Worm (Caenorhabditis elegans) whole organism, young adult: ENCODE data around the gene nhr-232.

Experiments
- B0336.3 ChIP-seq: fragments of 200-800 bp; sonication (Bioruptor generic); IDR thresholded peaks from 2 replicates; pipeline ENCODE4 v1.3.6; 2022; ENCODE audit warnings: missing genetic modification characterization, missing compliant biosample characterization
- F10E7.11 ChIP-seq: sonication (generic microtip); optimal IDR thresholded peaks from 2 replicates; lab custom pipeline; 2017; ENCODE audit warnings: mild to moderate bottlenecking, missing genetic modification characterization, moderate library complexity, missing compliant biosample characterization
- F22D6.2 ChIP-seq: sonication (generic microtip); optimal IDR thresholded peaks from 2 replicates; lab custom pipeline; 2016; ENCODE audit warnings: mild to moderate bottlenecking, missing genetic modification characterization, missing compliant biosample characterization
- F23B12.7 ChIP-seq: sonication (generic microtip); optimal IDR thresholded peaks from 2 replicates; lab custom pipeline; 2017; ENCODE audit warnings: missing genetic modification characterization, mild to moderate bottlenecking, missing compliant biosample characterization, antibody characterized with exemption, moderate library complexity; ENCODE audit not compliant: insufficient read depth
- F57C9.4 ChIP-seq: sonication (generic microtip); optimal IDR thresholded peaks from 2 replicates; lab custom pipeline; 2017; ENCODE audit warnings: mild to moderate bottlenecking, missing genetic modification characterization, missing compliant biosample characterization
- Y53F4B.3 ChIP-seq: fragments of 200-800 bp; sonication (Bioruptor generic); IDR thresholded peaks from 2 replicates; pipeline ENCODE4 v1.3.6; 2022; ENCODE audit warnings: missing genetic modification reagents, missing genetic modification characterization, missing compliant biosample characterization
- Y53G8AR.9 ChIP-seq: fragments of 200-800 bp; sonication (Bioruptor generic); conservative IDR thresholded peaks from 2 replicates; pipeline ENCODE4 v1.3.6; 2022; ENCODE audit warnings: missing genetic modification reagents, missing genetic modification characterization, missing compliant biosample characterization
- Y56A3A.18 ChIP-seq: fragments of 200-800 bp; sonication (Bioruptor generic); IDR thresholded peaks from 2 replicates; pipeline ENCODE4 v1.3.6; 2022; ENCODE audit warnings: missing genetic modification reagents, missing genetic modification characterization, missing compliant biosample characterization
- Y95B8A.8 ChIP-seq: fragments of 200-800 bp; sonication (Bioruptor generic); IDR thresholded peaks from 2 replicates; pipeline ENCODE4 v1.3.6; 2022; ENCODE audit warnings: missing genetic modification reagents, missing genetic modification characterization, missing compliant biosample characterization
- aptf-2 ChIP-seq: fragments of 200-800 bp; sonication (Bioruptor generic); conservative IDR thresholded peaks from 2 replicates; pipeline ENCODE4 v1.3.6; 2022; ENCODE audit warnings: missing genetic modification reagents, missing genetic modification characterization, missing compliant biosample characterization
- attf-3 ChIP-seq: fragments of 200-800 bp; sonication (Bioruptor generic); conservative IDR thresholded peaks from 2 replicates; pipeline ENCODE4 v1.3.6; 2022; ENCODE audit warnings: missing genetic modification reagents, missing genetic modification characterization, missing compliant biosample characterization
- attf-5 ChIP-seq: fragments of 200-800 bp; sonication (Bioruptor generic); optimal IDR thresholded peaks from 2 replicates; lab custom pipeline; 2018; ENCODE audit warnings: mild to moderate bottlenecking, missing genetic modification characterization, missing compliant biosample characterization
- bed-1 ChIP-seq: fragments of 200-800 bp; sonication (Bioruptor generic); IDR thresholded peaks from 2 replicates; pipeline ENCODE4 v1.3.6; 2022; ENCODE audit warnings: missing genetic modification reagents, missing genetic modification characterization, missing compliant biosample characterization
- bed-2 ChIP-seq: fragments of 200-800 bp; sonication (Bioruptor generic); IDR thresholded peaks from 2 replicates; pipeline ENCODE4 v1.3.6; 2022; ENCODE audit warnings: missing genetic modification reagents, missing genetic modification characterization, missing compliant biosample characterization
- cebp-1 ChIP-seq, 2 experiments: fragments of 200-800 bp in 1 of 2; sonication (Bioruptor generic) in 1 of 2; sonication (generic microtip) in 1 of 2; IDR thresholded peaks in 1 of 2; optimal IDR thresholded peaks in 1 of 2; 2 replicates each; pipeline versions ENCODE4 v1.3.6 to Lab custom; 2017 to 2022; ENCODE audit warnings: missing compliant biosample characterization in 2 of 2, missing genetic modification characterization in 2 of 2, mild to moderate bottlenecking in 1 of 2, missing genetic modification reagents in 1 of 2, moderate library complexity in 1 of 2
- ceh-27 ChIP-seq: fragments of 200-800 bp; sonication (Bioruptor generic); optimal IDR thresholded peaks from 2 replicates; lab custom pipeline; 2018; ENCODE audit warnings: mild to moderate bottlenecking, missing genetic modification characterization, moderate library complexity, missing compliant biosample characterization
- ceh-58 ChIP-seq: fragments of 200-800 bp; sonication (Bioruptor generic); IDR thresholded peaks from 2 replicates; pipeline ENCODE4 v1.3.6; 2022; ENCODE audit warnings: missing genetic modification characterization, missing compliant biosample characterization
- chd-7 ChIP-seq: sonication (generic microtip); optimal IDR thresholded peaks from 2 replicates; lab custom pipeline; 2016; ENCODE audit warnings: mild to moderate bottlenecking, missing genetic modification characterization, moderate library complexity, missing compliant biosample characterization
- dox-1 ChIP-seq: fragments of 200-800 bp; sonication (Bioruptor generic); IDR thresholded peaks from 2 replicates; pipeline ENCODE4 v1.3.6; 2022; ENCODE audit warnings: missing genetic modification reagents, missing genetic modification characterization, missing compliant biosample characterization
- efl-1 ChIP-seq: fragments of 150-350 bp; optimal IDR thresholded peaks from 2 replicates; lab custom pipeline; 2014; ENCODE audit warnings: missing biosample characterization, missing genetic modification reagents, missing genetic modification characterization
- hlh-12 ChIP-seq: sonication (generic microtip); optimal IDR thresholded peaks from 2 replicates; lab custom pipeline; 2016; ENCODE audit warnings: missing genetic modification characterization, missing compliant biosample characterization
- lin-40 ChIP-seq: sonication (generic microtip); optimal IDR thresholded peaks from 2 replicates; lab custom pipeline; 2016; ENCODE audit warnings: missing genetic modification characterization, mild to moderate bottlenecking, missing compliant biosample characterization, missing genotype, missing genetic modification reagents
- lsy-27 ChIP-seq: sonication (generic microtip); optimal IDR thresholded peaks from 2 replicates; lab custom pipeline; 2017; ENCODE audit warnings: missing genetic modification characterization, mild to moderate bottlenecking, missing compliant biosample characterization, antibody characterized with exemption, missing genotype, borderline replicate concordance; ENCODE audit not compliant: insufficient read depth
- madf-10 ChIP-seq: sonication (generic microtip); optimal IDR thresholded peaks from 2 replicates; lab custom pipeline; 2016; ENCODE audit warnings: mild to moderate bottlenecking, missing genetic modification characterization, missing compliant biosample characterization
- madf-8 ChIP-seq: fragments of 200-800 bp; sonication (Bioruptor generic); conservative IDR thresholded peaks from 2 replicates; pipeline ENCODE4 v1.3.6; 2022; ENCODE audit warnings: missing genetic modification reagents, missing genetic modification characterization, missing compliant biosample characterization
- mxl-1 ChIP-seq: sonication (generic microtip); optimal IDR thresholded peaks from 2 replicates; lab custom pipeline; 2016; ENCODE audit warnings: missing genetic modification characterization, missing compliant biosample characterization
- nfya-1 ChIP-seq: sonication (generic microtip); optimal IDR thresholded peaks from 2 replicates; lab custom pipeline; 2017; ENCODE audit warnings: antibody characterized with exemption, missing compliant biosample characterization, missing genetic modification characterization, borderline replicate concordance; ENCODE audit not compliant: insufficient read depth
- nhr-179 ChIP-seq: sonication (generic microtip); optimal IDR thresholded peaks from 2 replicates; lab custom pipeline; 2016; ENCODE audit warnings: mild to moderate bottlenecking, missing genetic modification characterization, missing compliant biosample characterization
- nhr-80 ChIP-seq: sonication (generic microtip); optimal IDR thresholded peaks from 2 replicates; lab custom pipeline; 2016; ENCODE audit warnings: missing genetic modification characterization, missing compliant biosample characterization
- nhr-90 ChIP-seq: sonication (generic microtip); optimal IDR thresholded peaks from 2 replicates; lab custom pipeline; 2016; ENCODE audit warnings: missing genotype, mild to moderate bottlenecking, missing genetic modification characterization, missing compliant biosample characterization
- rcor-1 ChIP-seq: fragments of 200-800 bp; sonication (Bioruptor generic); IDR thresholded peaks from 2 replicates; pipeline ENCODE4 v1.3.6; 2022; ENCODE audit warnings: missing genetic modification reagents, missing genetic modification characterization, missing compliant biosample characterization
- rec-8 ChIP-seq, 2 experiments: sonication (generic microtip); optimal IDR thresholded peaks; 2 replicates each; lab custom pipeline; 2016; ENCODE audit warnings: mild to moderate bottlenecking in 2 of 2, missing genetic modification characterization in 2 of 2, missing genetic modification reagents in 2 of 2, missing genotype in 2 of 2, missing biosample characterization in 1 of 2, missing compliant biosample characterization in 1 of 2, moderate library complexity in 1 of 2
- sdz-38 ChIP-seq: sonication (generic microtip); optimal IDR thresholded peaks from 2 replicates; lab custom pipeline; 2016; ENCODE audit warnings: missing genotype, missing genetic modification characterization, missing compliant biosample characterization
- snpc-1.1 ChIP-seq: sonication (generic microtip); optimal IDR thresholded peaks from 2 replicates; lab custom pipeline; 2017; ENCODE audit warnings: missing genetic modification characterization, mild to moderate bottlenecking, missing compliant biosample characterization, antibody characterized with exemption, moderate library complexity, missing genotype, missing genetic modification reagents; ENCODE audit not compliant: insufficient read depth
- snpc-1.3 ChIP-seq: sonication (generic microtip); optimal IDR thresholded peaks from 2 replicates; lab custom pipeline; 2017; ENCODE audit warnings: missing genetic modification characterization, mild to moderate bottlenecking, missing compliant biosample characterization, antibody characterized with exemption, moderate library complexity, missing genotype, missing genetic modification reagents; ENCODE audit not compliant: insufficient read depth
- snpc-4 ChIP-seq, 5 experiments: fragments of 150-350 bp in 1 of 5; sonication (generic microtip) in 4 of 5; optimal IDR thresholded peaks; 2 replicates each; lab custom pipeline; 2014 to 2018; ENCODE audit warnings: missing genetic modification characterization in 5 of 5, missing biosample characterization in 3 of 5, antibody characterized with exemption in 2 of 5, mild to moderate bottlenecking in 2 of 5, missing compliant biosample characterization in 2 of 5, missing genotype in 2 of 5, moderate library complexity in 2 of 5, missing genetic modification reagents in 1 of 5
- sptf-2 ChIP-seq: fragments of 200-800 bp; sonication (Bioruptor generic); optimal IDR thresholded peaks from 2 replicates; lab custom pipeline; 2018; ENCODE audit warnings: mild to moderate bottlenecking, missing genetic modification characterization, missing compliant biosample characterization
- tlf-1 ChIP-seq: fragments of 200-800 bp; sonication (Bioruptor generic); optimal IDR thresholded peaks from 2 replicates; lab custom pipeline; 2018; ENCODE audit warnings: mild to moderate bottlenecking, missing genetic modification characterization, missing compliant biosample characterization
- unc-62 ChIP-seq: fragments of 150-350 bp; optimal IDR thresholded peaks from 2 replicates; lab custom pipeline; 2014; ENCODE audit warnings: missing biosample characterization, missing genetic modification reagents, missing genetic modification characterization
- ztf-28 ChIP-seq: fragments of 200-800 bp; sonication (Bioruptor generic); IDR thresholded peaks from 2 replicates; pipeline ENCODE4 v1.3.6; 2022; ENCODE audit warnings: missing genetic modification reagents, missing genetic modification characterization, missing compliant biosample characterization
- ztf-3 ChIP-seq: fragments of 200-800 bp; sonication (Bioruptor generic); optimal IDR thresholded peaks from 2 replicates; lab custom pipeline; 2018; ENCODE audit warnings: mild to moderate bottlenecking, missing genetic modification characterization, missing compliant biosample characterization

The nhr-232 gene

ce11 chrV:10244018-10244720 is 11.8 kb upstream of the nhr-232 start:
- TF ChIP-seq mxl-1 (tag; lab: Kevin White, UChicago) = no peak
- peak; percentile 61 for TF ChIP-seq nhr-80 (tag; lab: Kevin White, UChicago)

ce11 chrV:10245615-10246014 is 10.4 kb upstream of the nhr-232 start:
- no peak for TF ChIP-seq nhr-90 (tag; lab: Kevin White, UChicago)
- TF ChIP-seq F57C9.4 = no peak
- no peak for TF ChIP-seq hlh-12 (tag; lab: Kevin White, UChicago)
- TF ChIP-seq F22D6.2 (tag; lab: Kevin White, UChicago) = no peak
- no peak for TF ChIP-seq efl-1 (GFP tag; lab: Kevin White, UChicago)
- no peak for TF ChIP-seq lsy-27 (tag; lab: Kevin White, UChicago)
- peak; percentile 91 for TF ChIP-seq unc-62
- no peak for TF ChIP-seq cebp-1 (GFP tag; IDR thresholded peaks at IDR 0.05; lab: Robert Waterston, UW)
- TF ChIP-seq cebp-1 (tag; optimal IDR thresholded peaks at IDR 0.05; lab: Kevin White, UChicago) = peak; percentile 34
- no peak for TF ChIP-seq ztf-28 (GFP tag; lab: Robert Waterston, UW)
- TF ChIP-seq rcor-1 (GFP tag; lab: Robert Waterston, UW) = no peak
- no peak for TF ChIP-seq snpc-1.3 (tag; lab: Kevin White, UChicago)

ce11 chrV:10246443-10246885 is 9.5 kb upstream of the nhr-232 start:
- TF ChIP-seq F23B12.7 (tag; lab: Kevin White, UChicago) (no peak), ztf-3 (GFP tag; lab: Kevin White, UChicago) (no peak), Y56A3A.18 (GFP tag; lab: Robert Waterston, UW) (no peak), ceh-58 (no peak), rec-8 (tag; optimal IDR thresholded peaks at IDR 0.05; lab: Kevin White, UChicago) (no peak), ceh-27 (GFP tag; lab: Kevin White, UChicago) (no peak), unc-62 (no peak), Y53F4B.3 (GFP tag; lab: Robert Waterston, UW) (no peak), dox-1 (peak; percentile 16; the same call in 1 of the 2 replicates), sptf-2 (GFP tag; lab: Kevin White, UChicago) (no peak), chd-7 (tag; lab: Kevin White, UChicago) (no peak), madf-8 (GFP tag; lab: Robert Waterston, UW) (0 out of 2 replicates have a peak, but pooled peaks have one; percentile 23), bed-2 (GFP tag; lab: Robert Waterston, UW) (no peak), attf-3 (GFP tag; lab: Robert Waterston, UW) (no peak), nhr-179 (tag; lab: Kevin White, UChicago) (no peak), hlh-12 (tag; lab: Kevin White, UChicago) (no peak), attf-5 (peak; percentile 34), tlf-1 (GFP tag; lab: Kevin White, UChicago) (no peak), nfya-1 (tag; lab: Kevin White, UChicago) (no peak), F57C9.4 (no peak), bed-1 (GFP tag; lab: Robert Waterston, UW) (no peak), sdz-38 (tag; lab: Kevin White, UChicago) (no peak), Y53G8AR.9 (GFP tag; lab: Robert Waterston, UW) (no peak), aptf-2 (GFP tag; lab: Robert Waterston, UW) (no peak), lin-40 (tag; lab: Kevin White, UChicago) (no peak), madf-10 (no peak), cebp-1 (GFP tag; IDR thresholded peaks at IDR 0.05; lab: Robert Waterston, UW) (no peak), cebp-1 (tag; optimal IDR thresholded peaks at IDR 0.05; lab: Kevin White, UChicago) (peak; percentile 28), F10E7.11 (tag; lab: Kevin White, UChicago) (no peak), snpc-1.1 (tag; lab: Kevin White, UChicago) (no peak), snpc-4 (GFP tag; optimal IDR thresholded peaks at IDR 0.05; lab: Kevin White, UChicago) (no peak), snpc-4 (tag; optimal IDR thresholded peaks at IDR 0.05; lab: Kevin White, UChicago) (no peak), Y95B8A.8 (GFP tag; lab: Robert Waterston, UW) (no peak), B0336.3 (GFP tag; lab: Robert Waterston, UW) (no peak), nhr-80 (tag; lab: Kevin White, UChicago) (no peak)
